Fruit fly (Drosophila melanogaster) whole organism, embryonic: ENCODE data around the gene drongo.

Source experiments
- Bgb ChIP-seq: fragments of 200-800 bp; sonication (Bioruptor generic); IDR thresholded peaks from 2 replicates; pipeline ENCODE4 v1.3.6; 2022; ENCODE audit warnings: missing biosample characterization, missing genetic modification characterization; ENCODE audit not compliant: partially characterized antibody
- Blimp-1 ChIP-seq: fragments of 200-800 bp; sonication (Bioruptor generic); optimal IDR thresholded peaks from 3 replicates; lab custom pipeline; 2018; ENCODE audit warnings: missing biosample characterization, missing genetic modification characterization, mild to moderate bottlenecking, moderate library complexity, missing genetic modification reagents
- CG10267 ChIP-seq: fragments of 200-800 bp; sonication (Bioruptor generic); optimal IDR thresholded peaks from 2 replicates; lab custom pipeline; 2018; ENCODE audit warnings: missing biosample characterization, mild to moderate bottlenecking, missing genetic modification characterization, moderate library complexity
- CG13424 ChIP-seq: fragments of 200-800 bp; sonication (Bioruptor generic); optimal IDR thresholded peaks from 2 replicates; lab custom pipeline; 2019; ENCODE audit warnings: missing biosample characterization, mild to moderate bottlenecking, missing genetic modification characterization, moderate library complexity
- CG14667 ChIP-seq: fragments of 200-800 bp; sonication (Bioruptor generic); IDR thresholded peaks from 2 replicates; pipeline ENCODE4 v1.3.6; 2022; ENCODE audit warnings: missing biosample characterization, missing genetic modification characterization
- CG14710 ChIP-seq: fragments of 200-800 bp; sonication (Bioruptor generic); optimal IDR thresholded peaks from 3 replicates; lab custom pipeline; 2019; ENCODE audit warnings: missing biosample characterization, mild to moderate bottlenecking, missing genetic modification characterization, moderate library complexity
- CG15601 ChIP-seq: fragments of 200-800 bp; sonication (Bioruptor generic); optimal IDR thresholded peaks from 3 replicates; lab custom pipeline; 2019; ENCODE audit warnings: missing biosample characterization, mild to moderate bottlenecking, missing genetic modification characterization, moderate library complexity
- CG16813 ChIP-seq: fragments of 200-800 bp; sonication (Bioruptor generic); IDR thresholded peaks from 3 replicates; pipeline ENCODE4 v1.3.6; 2022; ENCODE audit warnings: missing biosample characterization, missing genetic modification characterization; ENCODE audit not compliant: partially characterized antibody
- CG1832 ChIP-seq: fragments of 200-800 bp; sonication (Bioruptor generic); optimal IDR thresholded peaks from 2 replicates; lab custom pipeline; 2017; ENCODE audit warnings: missing biosample characterization, mild to moderate bottlenecking, missing genetic modification characterization, inconsistent platforms
- CG33213 ChIP-seq: fragments of 200-800 bp; sonication (Bioruptor generic); optimal IDR thresholded peaks from 3 replicates; lab custom pipeline; 2016; ENCODE audit warnings: missing biosample characterization, missing genetic modification characterization
- CG6791 ChIP-seq: fragments of 200-800 bp; sonication (Bioruptor generic); IDR thresholded peaks from 3 replicates; pipeline ENCODE4 v1.3.6; 2022; ENCODE audit warnings: missing biosample characterization, missing genetic modification characterization; ENCODE audit not compliant: partially characterized antibody
- Dref ChIP-seq: fragments of 200-800 bp; sonication (Bioruptor generic); IDR thresholded peaks from 2 replicates; pipeline ENCODE4 v1.3.6; 2022; ENCODE audit warnings: missing biosample characterization, missing genetic modification characterization
- Ets65A ChIP-seq: fragments of 200-800 bp; sonication (Bioruptor generic); peaks from one replicate; lab custom pipeline; 2016; ENCODE audit warnings: missing biosample characterization, missing genetic modification characterization
- H2.0 ChIP-seq: fragments of 200-800 bp; sonication (Bioruptor generic); IDR thresholded peaks from 2 replicates; pipeline ENCODE4 v1.3.6; 2022; ENCODE audit warnings: missing biosample characterization, missing genetic modification characterization
- HLH3B ChIP-seq: fragments of 200-800 bp; sonication (Bioruptor generic); IDR thresholded peaks from 2 replicates; pipeline ENCODE4 v1.3.6; 2022; ENCODE audit warnings: missing biosample characterization, missing genetic modification characterization
- Kr ChIP-seq: fragments of 200-800 bp; sonication (Bioruptor generic); optimal IDR thresholded peaks from 2 replicates; lab custom pipeline; 2017; ENCODE audit warnings: missing biosample characterization, mild to moderate bottlenecking, missing genetic modification characterization
- MBD-R2 ChIP-seq: fragments of 200-800 bp; sonication (Bioruptor generic); IDR thresholded peaks from 2 replicates; pipeline ENCODE4 v1.3.6; 2022; ENCODE audit warnings: missing biosample characterization, missing genetic modification characterization
- Med ChIP-seq: fragments of 200-800 bp; sonication (Bioruptor generic); peaks from one replicate; lab custom pipeline; 2016; ENCODE audit warnings: missing biosample characterization, missing genetic modification characterization, mild to moderate bottlenecking, inconsistent platforms, moderate library complexity
- Meics ChIP-seq: fragments of 200-800 bp; sonication (Bioruptor generic); optimal IDR thresholded peaks from 2 replicates; lab custom pipeline; 2017; ENCODE audit warnings: missing biosample characterization, mild to moderate bottlenecking, missing genetic modification characterization
- NFAT ChIP-seq: fragments of 200-800 bp; sonication (Bioruptor generic); IDR thresholded peaks from 2 replicates; pipeline ENCODE4 v1.3.6; 2022; ENCODE audit warnings: missing biosample characterization, missing genetic modification characterization
- Nf-YB ChIP-seq: fragments of 200-800 bp; sonication (Bioruptor generic); optimal IDR thresholded peaks from 3 replicates; lab custom pipeline; 2019; ENCODE audit warnings: missing biosample characterization, mild to moderate bottlenecking, missing genetic modification characterization, moderate library complexity
- PHDP ChIP-seq: fragments of 200-800 bp; sonication (Bioruptor generic); optimal IDR thresholded peaks from 3 replicates; lab custom pipeline; 2018; ENCODE audit warnings: missing biosample characterization, mild to moderate bottlenecking, missing genetic modification characterization, moderate library complexity
- Sox100B ChIP-seq: fragments of 200-800 bp; sonication (Bioruptor generic); optimal IDR thresholded peaks from 3 replicates; lab custom pipeline; 2018; ENCODE audit warnings: missing biosample characterization, mild to moderate bottlenecking, missing genetic modification characterization
- Spps ChIP-seq: fragments of 200-800 bp; sonication (Bioruptor generic); optimal IDR thresholded peaks from 2 replicates; lab custom pipeline; 2018; ENCODE audit warnings: missing biosample characterization, mild to moderate bottlenecking, missing genetic modification characterization
- Sry-β ChIP-seq: fragments of 200-800 bp; sonication (Bioruptor generic); optimal IDR thresholded peaks from 2 replicates; lab custom pipeline; 2018; ENCODE audit warnings: missing biosample characterization, mild to moderate bottlenecking, missing genetic modification characterization, moderate library complexity
- Usf ChIP-seq: fragments of 200-800 bp; sonication (Bioruptor generic); optimal IDR thresholded peaks from 2 replicates; lab custom pipeline; 2017; ENCODE audit warnings: missing genotype, missing biosample characterization, missing genetic modification characterization
- ac ChIP-seq: fragments of 200-800 bp; sonication (Bioruptor generic); optimal IDR thresholded peaks from 3 replicates; lab custom pipeline; 2017; ENCODE audit warnings: missing biosample characterization, mild to moderate bottlenecking, missing genetic modification characterization
- ato ChIP-seq: fragments of 200-800 bp; sonication (Bioruptor generic); IDR thresholded peaks from 2 replicates; pipeline ENCODE4 v1.3.6; 2022; ENCODE audit warnings: missing biosample characterization, missing genetic modification characterization; ENCODE audit not compliant: partially characterized antibody
- caup ChIP-seq: fragments of 200-800 bp; sonication (Bioruptor generic); optimal IDR thresholded peaks from 3 replicates; lab custom pipeline; 2017; ENCODE audit warnings: missing biosample characterization, mild to moderate bottlenecking, missing genetic modification characterization, moderate library complexity; ENCODE audit not compliant: severe bottlenecking
- chinmo ChIP-seq: fragments of 200-800 bp; sonication (Bioruptor generic); IDR thresholded peaks from 4 replicates; pipeline ENCODE4 v1.3.6; 2022; ENCODE audit warnings: missing biosample characterization, missing genetic modification characterization; ENCODE audit not compliant: partially characterized antibody
- fd102C ChIP-seq: fragments of 200-800 bp; sonication (Bioruptor generic); optimal IDR thresholded peaks from 2 replicates; lab custom pipeline; 2018; ENCODE audit warnings: missing biosample characterization, mild to moderate bottlenecking, missing genetic modification characterization, moderate library complexity
- fd3F ChIP-seq: fragments of 200-800 bp; sonication (Bioruptor generic); optimal IDR thresholded peaks from 2 replicates; lab custom pipeline; 2018; ENCODE audit warnings: missing biosample characterization, mild to moderate bottlenecking, missing genetic modification characterization, moderate library complexity
- fd64A ChIP-seq: fragments of 200-800 bp; sonication (Bioruptor generic); optimal IDR thresholded peaks from 3 replicates; lab custom pipeline; 2018; ENCODE audit warnings: missing biosample characterization, mild to moderate bottlenecking, missing genetic modification characterization
- ham ChIP-seq: fragments of 200-800 bp; sonication (Bioruptor generic); IDR thresholded peaks from 2 replicates; pipeline ENCODE4 v1.3.6; 2022; ENCODE audit warnings: missing biosample characterization, missing genetic modification characterization
- ken ChIP-seq: fragments of 200-800 bp; sonication (Bioruptor generic); IDR thresholded peaks from 3 replicates; pipeline ENCODE4 v1.3.6; 2022; ENCODE audit warnings: missing biosample characterization, missing genetic modification characterization
- otp ChIP-seq: fragments of 200-800 bp; sonication (Bioruptor generic); IDR thresholded peaks from 3 replicates; pipeline ENCODE4, ENCODE4 v1.3.6; 2022; ENCODE audit warnings: missing biosample characterization, missing genetic modification characterization
- pita ChIP-seq: fragments of 200-800 bp; sonication (Bioruptor generic); optimal IDR thresholded peaks from 2 replicates; lab custom pipeline; 2017; ENCODE audit warnings: missing biosample characterization, mild to moderate bottlenecking, missing genetic modification characterization
- repo ChIP-seq: fragments of 200-800 bp; sonication (Bioruptor generic); optimal IDR thresholded peaks from 2 replicates; lab custom pipeline; 2016; ENCODE audit warnings: missing biosample characterization, missing genetic modification characterization
- sens ChIP-seq: fragments of 200-800 bp; sonication (Bioruptor generic); peaks from one replicate; lab custom pipeline; 2016; ENCODE audit warnings: missing biosample characterization, missing genetic modification characterization
- sna ChIP-seq: fragments of 200-800 bp; sonication (Bioruptor generic); IDR thresholded peaks from 2 replicates; pipeline ENCODE4 v1.3.6; 2022; ENCODE audit warnings: missing biosample characterization, missing genetic modification characterization; ENCODE audit not compliant: partially characterized antibody
- so ChIP-seq: fragments of 200-800 bp; sonication (Bioruptor generic); IDR thresholded peaks from 3 replicates; pipeline ENCODE4 v1.3.6; 2022; ENCODE audit warnings: missing biosample characterization, missing genetic modification characterization
- ssp ChIP-seq: fragments of 200-800 bp; sonication (Bioruptor generic); IDR thresholded peaks from 2 replicates; pipeline ENCODE4 v1.3.6; 2022; ENCODE audit warnings: missing biosample characterization, missing genetic modification characterization
- stc ChIP-seq: fragments of 200-800 bp; sonication (Bioruptor generic); IDR thresholded peaks from 2 replicates; pipeline ENCODE4 v1.3.6; 2022; ENCODE audit warnings: missing biosample characterization, missing genetic modification characterization
- tio ChIP-seq: fragments of 200-800 bp; sonication (Bioruptor generic); optimal IDR thresholded peaks from 2 replicates; lab custom pipeline; 2017; ENCODE audit warnings: missing biosample characterization, missing genetic modification characterization, inconsistent platforms
- wdn ChIP-seq: fragments of 200-800 bp; sonication (Bioruptor generic); IDR thresholded peaks from 2 replicates; pipeline ENCODE4 v1.3.6; 2022; ENCODE audit warnings: missing biosample characterization, missing genetic modification characterization
- zf30C ChIP-seq: fragments of 200-800 bp; sonication (Bioruptor generic); optimal IDR thresholded peaks from 3 replicates; lab custom pipeline; 2018; ENCODE audit warnings: missing biosample characterization, mild to moderate bottlenecking, missing genetic modification characterization

drongo gene

DNA sequence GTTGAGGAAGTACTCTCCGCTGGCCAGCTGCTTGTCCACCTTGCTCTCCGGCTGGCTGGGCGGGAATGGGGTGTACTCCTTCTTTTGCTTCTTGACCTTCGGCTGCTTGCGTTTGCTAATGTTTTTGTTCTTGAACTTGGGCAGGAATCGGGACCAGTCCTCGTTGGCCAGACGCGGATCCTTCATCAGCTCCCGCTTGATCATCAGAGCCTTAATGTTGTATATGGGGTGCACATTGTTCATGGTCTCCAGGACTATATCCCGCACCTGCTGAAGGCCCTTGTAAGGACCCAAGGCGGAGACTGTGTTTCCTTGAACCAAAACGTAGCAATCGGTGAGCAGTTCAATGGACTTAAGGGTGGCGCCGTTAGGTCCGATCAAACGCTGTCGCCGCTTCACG is 18.1 kb upstream of the drongo start:
- TF ChIP-seq Med (GFP tag; lab: Kevin White, UChicago) = peak; percentile 62
- TF ChIP-seq Ets65A (GFP tag; lab: Kevin White, UChicago) = peak; percentile 76
- no peak for TF ChIP-seq CG14667
- TF ChIP-seq Dref (GFP tag; lab: Robert Waterston, UW) = no peak
- TF ChIP-seq Sox100B = no peak
- TF ChIP-seq CG6791 (GFP tag; lab: Robert Waterston, UW) = 0 out of 3 replicates have a peak, but pooled peaks have one; percentile 9
- peak; percentile 65 for TF ChIP-seq sens

DNA sequence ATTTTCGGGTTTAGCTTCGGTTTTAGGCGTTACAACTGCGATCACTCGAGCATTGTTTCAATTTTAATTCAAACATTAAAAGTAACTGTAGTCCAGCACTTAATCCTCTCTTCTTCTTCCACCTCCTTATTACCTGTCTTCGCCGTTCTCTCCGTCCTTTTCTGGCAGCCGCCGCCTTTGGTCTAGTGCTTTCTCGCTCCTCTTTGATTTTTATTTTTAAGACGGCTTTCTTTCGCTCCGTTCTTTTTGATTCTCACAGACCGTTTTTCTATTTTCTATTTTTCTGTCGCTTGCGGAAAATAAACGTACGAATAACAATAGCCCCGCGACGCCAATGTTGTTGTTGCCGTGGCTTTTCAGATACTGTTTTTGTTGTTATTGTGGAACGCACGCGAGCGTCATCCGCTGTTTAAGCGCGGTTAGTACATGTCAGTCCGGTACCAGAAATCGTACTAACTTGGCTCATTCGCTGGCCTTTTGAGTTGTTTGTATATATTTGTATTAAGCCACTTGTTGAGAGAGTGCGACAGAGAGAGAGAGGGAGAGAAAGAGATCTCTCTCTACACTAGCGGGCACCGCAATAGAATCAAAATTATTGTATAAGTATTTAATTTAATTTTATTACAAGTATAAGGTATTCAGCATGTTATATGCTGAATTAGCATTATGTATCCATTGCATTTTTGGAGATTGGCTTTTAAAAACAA is 17.2 kb upstream of the drongo start, which contains the start of gene aru:
Gene aru, minus strand, starts transcription at position 456 of the 707 bp plus-strand sequence.
- no peak for TF ChIP-seq so (GFP tag; lab: Robert Waterston, UW)
- peak; percentile 3 for TF ChIP-seq ac (GFP tag; lab: Kevin White, UChicago)
- TF ChIP-seq Nf-YB (GFP tag; lab: Kevin White, UChicago) = peak; percentile 37
- no peak for TF ChIP-seq sna (GFP tag; lab: Robert Waterston, UW)
- TF ChIP-seq fd3F (GFP tag; lab: Kevin White, UChicago) = no peak
- TF ChIP-seq Bgb (GFP tag; lab: Robert Waterston, UW) = 0 out of 2 replicates have a peak, but pooled peaks have one; percentile 18
- TF ChIP-seq fd102C (GFP tag; lab: Kevin White, UChicago) = peak; percentile 37
- peak; percentile 61 for TF ChIP-seq CG1832 (GFP tag; lab: Kevin White, UChicago)
- no peak for TF ChIP-seq tio (GFP tag; lab: Kevin White, UChicago)
- TF ChIP-seq otp (GFP tag; lab: Robert Waterston, UW) = 0 out of 3 replicates have a peak, but pooled peaks have one; percentile 16
- TF ChIP-seq CG10267 (tag; lab: Kevin White, UChicago) = peak; percentile 39
- TF ChIP-seq ham (GFP tag; lab: Robert Waterston, UW) = no peak
- TF ChIP-seq CG15601 (tag; lab: Kevin White, UChicago) = peak; percentile 22
- peak; percentile 41 for TF ChIP-seq Sox100B
- peak; percentile 39 for TF ChIP-seq Meics
- TF ChIP-seq PHDP (tag; lab: Kevin White, UChicago) = peak; percentile 58
- no peak for TF ChIP-seq wdn (GFP tag; lab: Robert Waterston, UW)
- TF ChIP-seq H2.0 (GFP tag; lab: Robert Waterston, UW) = no peak
- TF ChIP-seq pita (GFP tag; lab: Kevin White, UChicago) = no peak
- TF ChIP-seq Blimp-1 (GFP tag; lab: Kevin White, UChicago) = peak; percentile 42
- no peak for TF ChIP-seq Kr (GFP tag; lab: Kevin White, UChicago)
- TF ChIP-seq NFAT (GFP tag; lab: Robert Waterston, UW) = peak; percentile 6; the same call in 1 of the 2 replicates
- no peak for TF ChIP-seq HLH3B (GFP tag; lab: Robert Waterston, UW)
- TF ChIP-seq CG14710 (tag; lab: Kevin White, UChicago) = peak; percentile 23
- TF ChIP-seq Spps = no peak
- TF ChIP-seq Usf (GFP tag; lab: Kevin White, UChicago) = no peak
- TF ChIP-seq CG33213 (GFP tag; lab: Kevin White, UChicago) = peak; percentile 17
- TF ChIP-seq stc (GFP tag; lab: Robert Waterston, UW) = 0 out of 2 replicates have a peak, but pooled peaks have one; percentile 30
- TF ChIP-seq chinmo = 0 out of 4 replicates have a peak, but pooled peaks have one; percentile 60
- TF ChIP-seq ken (GFP tag; lab: Robert Waterston, UW) = 0 out of 3 replicates have a peak, but pooled peaks have one; percentile 5
- TF ChIP-seq caup (GFP tag; lab: Kevin White, UChicago) = peak; percentile 9
- peak; percentile 3 for TF ChIP-seq repo (GFP tag; lab: Kevin White, UChicago)
- TF ChIP-seq MBD-R2 (GFP tag; lab: Robert Waterston, UW) = no peak
- peak; percentile 13; the same call in 1 of the 2 replicates for TF ChIP-seq ato
- no peak for TF ChIP-seq Sry-β (GFP tag; lab: Kevin White, UChicago)
- no peak for TF ChIP-seq ssp
- TF ChIP-seq fd64A (GFP tag; lab: Kevin White, UChicago) = no peak
- TF ChIP-seq CG16813 (GFP tag; lab: Robert Waterston, UW) = no peak
- peak; percentile 34 for TF ChIP-seq CG13424
- no peak for TF ChIP-seq zf30C (GFP tag; lab: Kevin White, UChicago)
